Fruit fly (Drosophila melanogaster): ENCODE measurements around the gene CG15741.

DNA sequence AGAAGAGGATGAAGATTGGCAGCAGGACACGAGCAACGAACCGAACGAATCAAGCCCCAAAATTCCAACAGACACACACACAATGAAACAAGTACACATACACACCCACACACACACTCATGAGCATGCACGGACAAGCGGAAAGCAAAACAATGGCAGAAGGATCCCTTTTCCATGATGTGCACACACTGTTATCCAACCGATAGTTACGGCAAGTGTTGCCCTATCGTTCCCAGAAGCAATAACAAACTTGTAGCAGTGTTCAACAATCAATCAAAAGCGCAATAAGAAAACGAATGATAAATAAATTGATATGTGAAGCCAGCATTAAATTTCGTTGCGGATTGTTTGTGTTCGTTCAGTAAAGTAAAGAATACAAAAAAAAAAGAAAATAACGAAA, 40.9 kb downstream of the CG15741 start:
- TF ChIP-seq CG8159 (tag; optimal IDR thresholded peaks at IDR 0.05), result no peak
- no peak for TF ChIP-seq gl (tag; optimal IDR thresholded peaks at IDR 0.05)
- no peak for TF ChIP-seq CG9948 (tag; optimal IDR thresholded peaks at IDR 0.05)
- TF ChIP-seq CG13204 (GFP tag; optimal IDR thresholded peaks at IDR 0.05), result no peak
- no peak for TF ChIP-seq EcR (GFP tag; optimal IDR thresholded peaks at IDR 0.05)
- no peak for TF ChIP-seq CG34367 (tag; optimal IDR thresholded peaks at IDR 0.05)
- no peak for TF ChIP-seq CG17806 (tag; optimal IDR thresholded peaks at IDR 0.05)
- TF ChIP-seq D1 (tag; optimal IDR thresholded peaks at IDR 0.05), result no peak
- no peak for TF ChIP-seq CG12605 (GFP tag; IDR thresholded peaks at IDR 0.05)
- TF ChIP-seq Pif1B (GFP tag; optimal IDR thresholded peaks at IDR 0.05), result no peak
- TF ChIP-seq Snoo (tag; optimal IDR thresholded peaks at IDR 0.05), result no peak
- no peak for TF ChIP-seq CG15710 (tag; optimal IDR thresholded peaks at IDR 0.05)
- no peak for TF ChIP-seq CG4496 (GFP tag; IDR thresholded peaks at IDR 0.05)
- TF ChIP-seq CG32121 (GFP tag; IDR thresholded peaks at IDR 0.05), result no peak

Data from whole organism, pupa.